Worm (Caenorhabditis elegans) whole organism, L2 larva: ENCODE results near the gene rabr-2.
A peak's percentile ranks its signal among the peaks of the same experiment; 100 is the strongest.

Experiments used
- C34F6.9 ChIP-seq: fragments of 150-350 bp; optimal IDR thresholded peaks from 2 replicates; lab custom pipeline; 2014; ENCODE audit warnings: missing biosample characterization, missing genetic modification characterization
- F13H6.1 ChIP-seq: sonication (generic microtip); optimal IDR thresholded peaks from 2 replicates; lab custom pipeline; 2016; ENCODE audit warnings: missing genetic modification characterization, missing compliant biosample characterization
- Y55F3AM.14 ChIP-seq: fragments of 200-800 bp; sonication (Bioruptor generic); optimal IDR thresholded peaks from 2 replicates; lab custom pipeline; 2018; ENCODE audit warnings: mild to moderate bottlenecking, missing genetic modification characterization, missing compliant biosample characterization
- ZK546.5 ChIP-seq: sonication (generic microtip); optimal IDR thresholded peaks from 2 replicates; lab custom pipeline; 2017; ENCODE audit warnings: missing biosample characterization, missing genetic modification characterization
- alr-1 ChIP-seq: fragments of 150-350 bp; optimal IDR thresholded peaks from 2 replicates; lab custom pipeline; 2014; ENCODE audit warnings: missing biosample characterization, missing genetic modification characterization
- aly-2 ChIP-seq: fragments of 150-350 bp; optimal IDR thresholded peaks from 2 replicates; lab custom pipeline; 2014; ENCODE audit warnings: missing biosample characterization, missing genetic modification characterization
- ceh-82 ChIP-seq: fragments of 150-350 bp; optimal IDR thresholded peaks from 2 replicates; lab custom pipeline; 2014; ENCODE audit warnings: missing biosample characterization, missing genetic modification characterization
- crh-2 ChIP-seq: sonication (generic microtip); optimal IDR thresholded peaks from 2 replicates; lab custom pipeline; 2017; ENCODE audit warnings: missing biosample characterization, missing genetic modification characterization
- dmd-4 ChIP-seq: sonication (generic microtip); optimal IDR thresholded peaks from 2 replicates; lab custom pipeline; 2017; ENCODE audit warnings: missing biosample characterization, missing genetic modification characterization
- elt-1 ChIP-seq: fragments of 150-350 bp; optimal IDR thresholded peaks from 2 replicates; lab custom pipeline; 2014; ENCODE audit warnings: missing biosample characterization, missing genetic modification characterization
- elt-3 ChIP-seq: sonication (generic microtip); optimal IDR thresholded peaks from 2 replicates; lab custom pipeline; 2017; ENCODE audit warnings: missing biosample characterization, missing genetic modification characterization
- fos-1 ChIP-seq: fragments of 150-350 bp; optimal IDR thresholded peaks from 2 replicates; lab custom pipeline; 2014; ENCODE audit warnings: missing biosample characterization, missing genetic modification characterization
- gmeb-1 ChIP-seq: fragments of 150-350 bp; optimal IDR thresholded peaks from 2 replicates; lab custom pipeline; 2014; ENCODE audit warnings: missing biosample characterization, missing genetic modification characterization
- lin-11 ChIP-seq: fragments of 150-350 bp; sonication (generic microtip); optimal IDR thresholded peaks from 2 replicates; lab custom pipeline; 2014; ENCODE audit warnings: missing biosample characterization, missing genetic modification characterization, inconsistent platforms, mixed read lengths
- lin-13 ChIP-seq: fragments of 150-350 bp; optimal IDR thresholded peaks from 2 replicates; lab custom pipeline; 2014; ENCODE audit warnings: missing biosample characterization, missing genetic modification reagents, missing genetic modification characterization
- lin-39 ChIP-seq: fragments of 150-350 bp; optimal IDR thresholded peaks from 2 replicates; lab custom pipeline; 2014; ENCODE audit warnings: missing biosample characterization, missing genetic modification reagents, missing genetic modification characterization
- mbf-1 ChIP-seq: sonication (generic microtip); optimal IDR thresholded peaks from 2 replicates; lab custom pipeline; 2017; ENCODE audit warnings: missing biosample characterization, missing genetic modification characterization
- mdl-1 ChIP-seq, 2 experiments: fragments of 150-350 bp in 1 of 2; sonication (generic microtip) in 1 of 2; optimal IDR thresholded peaks; 2 replicates each; lab custom pipeline; 2017; ENCODE audit warnings: missing biosample characterization in 2 of 2, missing genetic modification characterization in 2 of 2
- nhr-10 ChIP-seq: sonication (generic microtip); optimal IDR thresholded peaks from 2 replicates; lab custom pipeline; 2017; ENCODE audit warnings: missing biosample characterization, missing genetic modification characterization
- nhr-11 ChIP-seq: fragments of 150-350 bp; optimal IDR thresholded peaks from 2 replicates; lab custom pipeline; 2014; ENCODE audit warnings: missing biosample characterization, missing genetic modification characterization
- nhr-12 ChIP-seq: fragments of 150-350 bp; optimal IDR thresholded peaks from 2 replicates; lab custom pipeline; 2014; ENCODE audit warnings: missing biosample characterization, missing genetic modification characterization
- nhr-129 ChIP-seq: fragments of 150-350 bp; optimal IDR thresholded peaks from 2 replicates; lab custom pipeline; 2014; ENCODE audit warnings: missing biosample characterization, missing genetic modification characterization
- nhr-21 ChIP-seq: fragments of 150-350 bp; optimal IDR thresholded peaks from 2 replicates; lab custom pipeline; 2014; ENCODE audit warnings: missing biosample characterization, missing genetic modification characterization
- nhr-237 ChIP-seq: fragments of 150-350 bp; optimal IDR thresholded peaks from 2 replicates; lab custom pipeline; 2014; ENCODE audit warnings: missing biosample characterization, missing genetic modification characterization
- nhr-25 ChIP-seq: fragments of 150-350 bp; sonication (generic microtip); optimal IDR thresholded peaks from 3 replicates; lab custom pipeline; 2014; ENCODE audit warnings: missing biosample characterization, missing genetic modification characterization
- nhr-6 ChIP-seq: fragments of 150-350 bp; optimal IDR thresholded peaks from 2 replicates; lab custom pipeline; 2014; ENCODE audit warnings: missing biosample characterization, missing genetic modification characterization
- nhr-77 ChIP-seq: fragments of 150-350 bp; optimal IDR thresholded peaks from 2 replicates; lab custom pipeline; 2014; ENCODE audit warnings: missing biosample characterization, missing genetic modification characterization
- skn-1 ChIP-seq: sonication (generic microtip); optimal IDR thresholded peaks from 2 replicates; lab custom pipeline; 2017; ENCODE audit warnings: missing biosample characterization, missing genetic modification characterization
- sma-3 ChIP-seq: sonication (generic microtip); optimal IDR thresholded peaks from 2 replicates; lab custom pipeline; 2016; ENCODE audit warnings: missing genetic modification reagents, missing genetic modification characterization, missing compliant biosample characterization
- sma-9 ChIP-seq, 2 experiments: fragments of 150-350 bp in 1 of 2; sonication (generic microtip) in 1 of 2; optimal IDR thresholded peaks; 2 replicates each; lab custom pipeline; 2014 to 2016; ENCODE audit warnings: missing genetic modification characterization in 2 of 2, mild to moderate bottlenecking in 1 of 2, missing biosample characterization in 1 of 2, missing compliant biosample characterization in 1 of 2, missing genetic modification reagents in 1 of 2, moderate library complexity in 1 of 2
- snpc-4 ChIP-seq: fragments of 150-350 bp; optimal IDR thresholded peaks from 2 replicates; lab custom pipeline; 2014; ENCODE audit warnings: missing biosample characterization, missing genetic modification characterization
- unc-39 ChIP-seq: fragments of 150-350 bp; optimal IDR thresholded peaks from 2 replicates; lab custom pipeline; 2014; ENCODE audit warnings: missing biosample characterization, missing genetic modification characterization
- zag-1 ChIP-seq: fragments of 150-350 bp; optimal IDR thresholded peaks from 2 replicates; lab custom pipeline; 2014; ENCODE audit warnings: missing biosample characterization, missing genetic modification characterization
- ztf-1 ChIP-seq: fragments of 200-800 bp; sonication (Bioruptor generic); conservative IDR thresholded peaks from 2 replicates; pipeline ENCODE4 v1.3.6; 2022; ENCODE audit warnings: missing genetic modification characterization, missing compliant biosample characterization
- ztf-4 ChIP-seq: fragments of 150-350 bp; optimal IDR thresholded peaks from 2 replicates; lab custom pipeline; 2014; ENCODE audit warnings: missing biosample characterization, missing genetic modification characterization

rabr-2 gene

DNA sequence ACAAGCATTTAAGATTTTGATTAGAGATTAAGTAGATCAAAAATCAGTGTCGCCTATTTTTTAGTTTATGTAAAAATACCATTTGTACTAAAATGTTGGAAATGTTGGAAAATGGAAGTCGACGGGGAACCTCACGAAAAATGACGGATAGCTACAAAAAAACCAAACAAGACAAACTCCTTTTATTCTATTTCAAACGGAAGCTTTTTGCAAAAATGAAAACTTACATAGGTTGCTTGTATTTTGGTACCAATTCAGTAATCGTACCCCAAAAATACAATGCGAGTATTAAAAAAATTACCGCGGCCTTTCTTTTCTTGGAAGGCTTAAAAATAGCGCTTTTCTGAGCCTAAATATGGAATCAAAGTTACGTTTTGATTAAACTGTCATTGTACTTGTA, 29.1 kb downstream of the rabr-2 start:
- no peak for TF ChIP-seq C34F6.9 (tag; lab: Kevin White, UChicago)
- TF ChIP-seq dmd-4 (tag; lab: Kevin White, UChicago): no peak
- no peak for TF ChIP-seq ztf-1 (GFP tag; lab: Robert Waterston, UW)
- no peak for TF ChIP-seq nhr-6 (tag; lab: Kevin White, UChicago)
- TF ChIP-seq nhr-25 (tag; lab: Kevin White, UChicago): no peak
- no peak for TF ChIP-seq Y55F3AM.14 (GFP tag; lab: Kevin White, UChicago)
- no peak for TF ChIP-seq nhr-11 (tag; lab: Kevin White, UChicago)
- TF ChIP-seq elt-1 (tag; lab: Kevin White, UChicago): no peak
- TF ChIP-seq F13H6.1 (tag; lab: Kevin White, UChicago): no peak
- TF ChIP-seq nhr-77: no peak
- TF ChIP-seq ztf-4 (tag; lab: Kevin White, UChicago): no peak
- TF ChIP-seq lin-39 (tag; lab: Kevin White, UChicago): no peak
- TF ChIP-seq zag-1 (tag; lab: Kevin White, UChicago): no peak
- no peak for TF ChIP-seq sma-9 (GFP tag; optimal IDR thresholded peaks at IDR 0.05; lab: Kevin White, UChicago)
- no peak for TF ChIP-seq sma-9 (tag; optimal IDR thresholded peaks at IDR 0.05; lab: Kevin White, UChicago)
- no peak for TF ChIP-seq mbf-1 (tag; lab: Kevin White, UChicago)
- no peak for TF ChIP-seq mdl-1 (tag; optimal IDR thresholded peaks at IDR 0.05; lab: Kevin White, UChicago)
- TF ChIP-seq crh-2 (tag; lab: Kevin White, UChicago): no peak

DNA sequence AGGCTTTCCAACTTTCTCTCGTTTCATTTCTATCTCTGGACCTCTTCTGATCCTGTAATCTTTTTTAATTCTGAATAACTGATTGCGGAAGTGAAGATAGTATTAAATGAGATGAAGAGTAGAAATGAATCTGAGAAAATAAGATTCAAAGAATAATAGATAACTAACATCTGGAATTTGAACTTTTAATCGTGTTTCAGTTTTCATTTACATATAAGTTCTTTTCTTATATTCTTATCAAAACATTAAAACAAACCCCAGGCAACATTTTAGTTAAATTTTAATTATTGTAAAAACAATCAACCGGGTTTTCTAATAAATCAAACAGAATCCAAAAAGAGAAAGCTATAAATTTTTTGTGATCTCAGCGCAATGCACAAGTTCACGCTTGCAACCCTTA, 29.9 kb downstream of the rabr-2 start:
- no peak for TF ChIP-seq fos-1 (tag; lab: Kevin White, UChicago)
- TF ChIP-seq nhr-77: no peak
- no peak for TF ChIP-seq zag-1 (tag; lab: Kevin White, UChicago)
- TF ChIP-seq sma-9 (GFP tag; optimal IDR thresholded peaks at IDR 0.05; lab: Kevin White, UChicago): no peak
- TF ChIP-seq sma-9 (tag; optimal IDR thresholded peaks at IDR 0.05; lab: Kevin White, UChicago): no peak
- no peak for TF ChIP-seq unc-39
- no peak for TF ChIP-seq mdl-1 (tag; optimal IDR thresholded peaks at IDR 0.05; lab: Kevin White, UChicago)
- no peak for TF ChIP-seq ceh-82 (tag; lab: Kevin White, UChicago)
- TF ChIP-seq snpc-4: no peak
- no peak for TF ChIP-seq sma-3 (GFP tag; lab: Kevin White, UChicago)
- no peak for TF ChIP-seq mbf-1 (tag; lab: Kevin White, UChicago)
- no peak for TF ChIP-seq skn-1 (tag; lab: Kevin White, UChicago)
- no peak for TF ChIP-seq elt-1 (tag; lab: Kevin White, UChicago)
- TF ChIP-seq F13H6.1 (tag; lab: Kevin White, UChicago): no peak
- no peak for TF ChIP-seq lin-11

DNA sequence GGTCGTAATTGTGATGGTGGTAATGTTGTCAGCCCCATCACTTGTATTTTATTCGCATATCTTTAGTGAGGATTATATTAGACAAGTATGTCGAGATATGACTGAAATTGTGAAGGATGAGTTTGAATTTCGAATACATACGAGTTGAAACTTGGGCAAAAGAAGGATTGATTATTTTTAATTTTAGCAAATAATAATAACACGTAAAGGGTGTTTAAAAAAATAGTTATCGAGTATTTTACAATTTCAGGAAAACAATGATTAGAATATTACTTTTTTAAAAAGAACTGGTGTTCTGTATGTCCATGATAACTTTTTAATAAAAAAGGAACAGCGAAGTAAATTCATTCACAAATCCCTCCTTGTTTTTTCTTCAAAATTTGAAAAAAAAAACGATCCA, 32.7 kb downstream of the rabr-2 start, which contains the start of gene F11E6.8:
F11E6.8 (minus strand) TSS at position 101 of the 400 bp plus-strand sequence.
- TF ChIP-seq alr-1 (tag; lab: Kevin White, UChicago): no peak
- TF ChIP-seq aly-2 (tag; lab: Kevin White, UChicago): no peak
- no peak for TF ChIP-seq sma-3 (GFP tag; lab: Kevin White, UChicago)
- no peak for TF ChIP-seq F13H6.1 (tag; lab: Kevin White, UChicago)
- TF ChIP-seq gmeb-1 (tag; lab: Kevin White, UChicago): no peak
- TF ChIP-seq sma-9 (GFP tag; optimal IDR thresholded peaks at IDR 0.05; lab: Kevin White, UChicago): no peak
- TF ChIP-seq sma-9 (tag; optimal IDR thresholded peaks at IDR 0.05; lab: Kevin White, UChicago): no peak
- TF ChIP-seq nhr-10: no peak
- TF ChIP-seq lin-13 (GFP tag; lab: Kevin White, UChicago): no peak
- TF ChIP-seq nhr-11 (tag; lab: Kevin White, UChicago): no peak
- no peak for TF ChIP-seq crh-2 (tag; lab: Kevin White, UChicago)
- TF ChIP-seq elt-3: no peak
- TF ChIP-seq ZK546.5 (tag; lab: Kevin White, UChicago): no peak
- no peak for TF ChIP-seq nhr-77
- TF ChIP-seq mdl-1 (tag; optimal IDR thresholded peaks at IDR 0.05; lab: Kevin White, UChicago): no peak
- no peak for TF ChIP-seq nhr-129 (tag; lab: Kevin White, UChicago)
- TF ChIP-seq nhr-21: no peak
- TF ChIP-seq ztf-4 (tag; lab: Kevin White, UChicago): no peak
- no peak for TF ChIP-seq nhr-237 (tag; lab: Kevin White, UChicago)
- TF ChIP-seq ceh-82 (tag; lab: Kevin White, UChicago): no peak
- TF ChIP-seq, all 48 proteins: peak for 0

DNA sequence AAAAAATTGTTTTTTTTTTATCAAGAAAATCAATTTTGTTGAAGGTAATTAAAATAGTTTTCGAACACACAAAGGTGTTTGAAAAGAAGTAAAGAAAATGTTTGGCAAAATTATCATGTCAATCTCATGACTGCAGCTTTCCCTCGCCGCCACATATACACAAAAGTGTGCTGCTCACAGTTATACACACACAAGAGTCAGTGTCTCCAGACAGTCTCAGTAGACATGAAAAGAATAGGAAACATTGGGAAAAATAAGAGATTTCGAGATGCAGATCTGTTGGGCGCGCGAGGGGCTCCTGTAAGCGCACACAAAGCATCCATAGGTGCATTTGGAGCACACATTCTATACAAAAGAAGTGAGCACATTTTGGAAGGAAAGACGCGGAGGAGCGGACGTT, 34.8 kb downstream of the rabr-2 start:
- peak; percentile 32 for TF ChIP-seq F13H6.1 (tag; lab: Kevin White, UChicago)
- no peak for TF ChIP-seq nhr-12 (tag; lab: Kevin White, UChicago)
